Worm (Caenorhabditis elegans) whole organism, early embryonic: ENCODE data around the gene C50C3.1.

ENCODE experiments used
- B0310.2 ChIP-seq: sonication (generic microtip); optimal IDR thresholded peaks from 2 replicates; lab custom pipeline; 2016; ENCODE audit warnings: mild to moderate bottlenecking, missing genetic modification characterization, missing compliant biosample characterization
- F13C5.2 ChIP-seq: sonication (generic microtip); optimal IDR thresholded peaks from 2 replicates; lab custom pipeline; 2017; ENCODE audit warnings: mild to moderate bottlenecking, missing genetic modification characterization, inconsistent platforms, missing compliant biosample characterization
- aly-1 ChIP-seq: sonication (generic microtip); optimal IDR thresholded peaks from 2 replicates; lab custom pipeline; 2016; ENCODE audit warnings: missing genetic modification characterization, missing compliant biosample characterization
- ama-1 ChIP-seq: fragments of 150-350 bp; optimal IDR thresholded peaks from 2 replicates; lab custom pipeline; 2014
- ceh-36 ChIP-seq: sonication (generic microtip); optimal IDR thresholded peaks from 2 replicates; lab custom pipeline; 2016; ENCODE audit warnings: missing genetic modification characterization, inconsistent platforms, missing compliant biosample characterization
- ets-7 ChIP-seq: sonication (generic microtip); optimal IDR thresholded peaks from 2 replicates; lab custom pipeline; 2016; ENCODE audit warnings: missing genotype, missing genetic modification characterization, missing compliant biosample characterization
- flt-1 ChIP-seq: fragments of 200-800 bp; sonication (Bioruptor generic); IDR thresholded peaks from 2 replicates; pipeline ENCODE4 v1.3.6; 2022; ENCODE audit warnings: missing genetic modification characterization, missing compliant biosample characterization
- pes-1 ChIP-seq: fragments of 200-800 bp; sonication (Bioruptor generic); IDR thresholded peaks from 2 replicates; pipeline ENCODE4 v1.3.6; 2022; ENCODE audit warnings: missing genetic modification reagents, missing genetic modification characterization, missing compliant biosample characterization
- scrt-1 ChIP-seq: fragments of 200-800 bp; sonication (Bioruptor generic); IDR thresholded peaks from 2 replicates; pipeline ENCODE4 v1.3.6; 2022; ENCODE audit warnings: missing genetic modification characterization, missing compliant biosample characterization
- sea-1 ChIP-seq: fragments of 200-800 bp; sonication (Bioruptor generic); conservative IDR thresholded peaks from 2 replicates; pipeline ENCODE4 v1.3.6; 2022; ENCODE audit warnings: missing genetic modification characterization, missing compliant biosample characterization
- tbx-11 ChIP-seq: fragments of 200-800 bp; sonication (Bioruptor generic); IDR thresholded peaks from 2 replicates; pipeline ENCODE4 v1.3.6; 2022; ENCODE audit warnings: missing genetic modification characterization, missing compliant biosample characterization
- tbx-37 ChIP-seq: fragments of 200-800 bp; sonication (Bioruptor generic); conservative IDR thresholded peaks from 2 replicates; pipeline ENCODE4 v1.3.6; 2022; ENCODE audit warnings: missing genetic modification reagents, missing genetic modification characterization, missing compliant biosample characterization
- tra-4 ChIP-seq: sonication (generic microtip); optimal IDR thresholded peaks from 2 replicates; lab custom pipeline; 2017; ENCODE audit warnings: missing genetic modification characterization, missing compliant biosample characterization

DNA sequence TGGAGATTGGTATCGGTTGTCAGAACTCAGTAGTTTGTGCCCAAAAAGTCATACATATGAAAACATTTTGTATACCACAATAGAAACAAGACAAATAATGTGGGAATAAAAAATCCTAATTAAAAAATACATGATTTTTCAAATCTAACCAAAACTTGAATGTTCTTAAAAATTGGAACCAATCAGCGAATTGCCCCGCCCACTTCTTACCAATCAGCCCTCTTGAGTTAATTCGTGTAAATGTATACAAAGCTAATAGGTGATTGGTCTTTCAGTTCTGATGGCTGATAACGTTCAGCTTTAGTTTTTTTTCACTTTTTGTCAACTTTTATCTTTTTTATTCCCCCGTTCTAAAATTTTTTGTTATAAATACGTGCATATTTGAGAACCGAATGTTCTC lies 16.5 kb upstream of the C50C3.1 start:
- TF ChIP-seq flt-1 (GFP tag; lab: Robert Waterston, UW) (no peak), ama-1 (lab: Kevin White, UChicago) (no peak), scrt-1 (no peak), pes-1 (no peak), tbx-11 (GFP tag; lab: Robert Waterston, UW) (no peak), F13C5.2 (tag; lab: Kevin White, UChicago) (no peak), B0310.2 (no peak), ceh-36 (tag; lab: Kevin White, UChicago) (no peak), ets-7 (no peak), tra-4 (tag; lab: Kevin White, UChicago) (no peak), tbx-37 (no peak), sea-1 (no peak), aly-1 (tag; lab: Kevin White, UChicago) (no peak)
